Worm (Caenorhabditis elegans) whole organism, early embryonic: Measurements from ENCODE around the gene Y7A5A.24.

Source experiments
- B0310.2 ChIP-seq: sonication (generic microtip); optimal IDR thresholded peaks from 2 replicates; lab custom pipeline; 2016; ENCODE audit warnings: mild to moderate bottlenecking, missing genetic modification characterization, missing compliant biosample characterization
- F13C5.2 ChIP-seq: sonication (generic microtip); optimal IDR thresholded peaks from 2 replicates; lab custom pipeline; 2017; ENCODE audit warnings: mild to moderate bottlenecking, missing genetic modification characterization, inconsistent platforms, missing compliant biosample characterization
- aly-1 ChIP-seq: sonication (generic microtip); optimal IDR thresholded peaks from 2 replicates; lab custom pipeline; 2016; ENCODE audit warnings: missing genetic modification characterization, missing compliant biosample characterization
- ama-1 ChIP-seq: fragments of 150-350 bp; optimal IDR thresholded peaks from 2 replicates; lab custom pipeline; 2014
- ceh-13 ChIP-seq: fragments of 200-800 bp; sonication (Bioruptor generic); optimal IDR thresholded peaks from 2 replicates; lab custom pipeline; 2018; ENCODE audit warnings: mild to moderate bottlenecking, missing genetic modification characterization, missing compliant biosample characterization
- ceh-36 ChIP-seq: sonication (generic microtip); optimal IDR thresholded peaks from 2 replicates; lab custom pipeline; 2016; ENCODE audit warnings: missing genetic modification characterization, inconsistent platforms, missing compliant biosample characterization
- ets-7 ChIP-seq: sonication (generic microtip); optimal IDR thresholded peaks from 2 replicates; lab custom pipeline; 2016; ENCODE audit warnings: missing genotype, missing genetic modification characterization, missing compliant biosample characterization
- flt-1 ChIP-seq: fragments of 200-800 bp; sonication (Bioruptor generic); IDR thresholded peaks from 2 replicates; pipeline ENCODE4 v1.3.6; 2022; ENCODE audit warnings: missing genetic modification characterization, missing compliant biosample characterization
- hmbx-1 ChIP-seq: sonication (generic microtip); optimal IDR thresholded peaks from 2 replicates; lab custom pipeline; 2016; ENCODE audit warnings: mild to moderate bottlenecking, missing genetic modification characterization, missing compliant biosample characterization
- hmg-4 ChIP-seq: fragments of 200-800 bp; sonication (Bioruptor generic); optimal IDR thresholded peaks from 2 replicates; lab custom pipeline; 2018; ENCODE audit warnings: mild to moderate bottlenecking, missing genetic modification characterization, missing compliant biosample characterization
- hnd-1 ChIP-seq: sonication (generic microtip); optimal IDR thresholded peaks from 2 replicates; lab custom pipeline; 2016; ENCODE audit warnings: missing genetic modification characterization, missing compliant biosample characterization
- pes-1 ChIP-seq: fragments of 200-800 bp; sonication (Bioruptor generic); IDR thresholded peaks from 2 replicates; pipeline ENCODE4 v1.3.6; 2022; ENCODE audit warnings: missing genetic modification reagents, missing genetic modification characterization, missing compliant biosample characterization
- scrt-1 ChIP-seq: fragments of 200-800 bp; sonication (Bioruptor generic); IDR thresholded peaks from 2 replicates; pipeline ENCODE4 v1.3.6; 2022; ENCODE audit warnings: missing genetic modification characterization, missing compliant biosample characterization
- sea-1 ChIP-seq: fragments of 200-800 bp; sonication (Bioruptor generic); conservative IDR thresholded peaks from 2 replicates; pipeline ENCODE4 v1.3.6; 2022; ENCODE audit warnings: missing genetic modification characterization, missing compliant biosample characterization
- tbx-11 ChIP-seq: fragments of 200-800 bp; sonication (Bioruptor generic); IDR thresholded peaks from 2 replicates; pipeline ENCODE4 v1.3.6; 2022; ENCODE audit warnings: missing genetic modification characterization, missing compliant biosample characterization
- tbx-37 ChIP-seq: fragments of 200-800 bp; sonication (Bioruptor generic); conservative IDR thresholded peaks from 2 replicates; pipeline ENCODE4 v1.3.6; 2022; ENCODE audit warnings: missing genetic modification reagents, missing genetic modification characterization, missing compliant biosample characterization
- tra-4 ChIP-seq: sonication (generic microtip); optimal IDR thresholded peaks from 2 replicates; lab custom pipeline; 2017; ENCODE audit warnings: missing genetic modification characterization, missing compliant biosample characterization

Gene Y7A5A.24

ce11 chrX:15766861-15767260 is 15.1 kb downstream of the Y7A5A.24 start:
- TF ChIP-seq hmbx-1 (tag; lab: Kevin White, UChicago): no peak

- no peak for TF ChIP-seq B0310.2 (tag; lab: Kevin White, UChicago)
- no peak for TF ChIP-seq pes-1 (GFP tag; lab: Robert Waterston, UW)
- TF ChIP-seq ama-1 (lab: Kevin White, UChicago): no peak
- no peak for TF ChIP-seq aly-1 (tag; lab: Kevin White, UChicago)
- no peak for TF ChIP-seq ceh-13 (GFP tag; lab: Kevin White, UChicago)
Measured at ce11 chrX:15766147-15766546, 15.8 kb downstream of the Y7A5A.24 start, which contains the start of gene bus-17. TSS of gene bus-17 (minus strand) at chrX:15766354.

ce11 chrX:15759222-15759621 is 22.7 kb downstream of the Y7A5A.24 start:
- no peak for TF ChIP-seq tbx-11 (GFP tag; lab: Robert Waterston, UW)
- TF ChIP-seq aly-1 (tag; lab: Kevin White, UChicago): no peak
- TF ChIP-seq tbx-37 (GFP tag; lab: Robert Waterston, UW): no peak
- TF ChIP-seq scrt-1: no peak
- TF ChIP-seq sea-1 (GFP tag; lab: Robert Waterston, UW): no peak
- no peak for TF ChIP-seq pes-1 (GFP tag; lab: Robert Waterston, UW)

ce11 chrX:15757169-15757568 is 24.8 kb downstream of the Y7A5A.24 start, which contains the start of gene wrt-4:
TSS of gene wrt-4 (minus strand) at chrX:15757269.
- TF ChIP-seq hnd-1 (tag; lab: Kevin White, UChicago) (no peak), ets-7 (tag; lab: Kevin White, UChicago) (no peak), F13C5.2 (tag; lab: Kevin White, UChicago) (no peak), sea-1 (GFP tag; lab: Robert Waterston, UW) (no peak), flt-1 (GFP tag; lab: Robert Waterston, UW) (no peak), tra-4 (tag; lab: Kevin White, UChicago) (no peak), tbx-11 (GFP tag; lab: Robert Waterston, UW) (no peak), scrt-1 (no peak), pes-1 (GFP tag; lab: Robert Waterston, UW) (no peak), hmg-4 (GFP tag; lab: Kevin White, UChicago) (no peak), ceh-36 (tag; lab: Kevin White, UChicago) (no peak), ama-1 (lab: Kevin White, UChicago) (no peak), aly-1 (tag; lab: Kevin White, UChicago) (no peak), hmbx-1 (tag; lab: Kevin White, UChicago) (no peak), B0310.2 (tag; lab: Kevin White, UChicago) (no peak), ceh-13 (GFP tag; lab: Kevin White, UChicago) (no peak), tbx-37 (GFP tag; lab: Robert Waterston, UW) (no peak)

ce11 chrX:15751245-15751644 is 30.7 kb downstream of the Y7A5A.24 start:
- TF ChIP-seq ets-7 (tag; lab: Kevin White, UChicago) (no peak), ceh-36 (tag; lab: Kevin White, UChicago) (no peak), F13C5.2 (tag; lab: Kevin White, UChicago) (no peak)

ce11 chrX:15747814-15748213 is 34.1 kb downstream of the Y7A5A.24 start:
- TF ChIP-seq ceh-36 (tag; lab: Kevin White, UChicago) (no peak), sea-1 (GFP tag; lab: Robert Waterston, UW) (no peak), B0310.2 (tag; lab: Kevin White, UChicago) (no peak), hmg-4 (GFP tag; lab: Kevin White, UChicago) (no peak), F13C5.2 (tag; lab: Kevin White, UChicago) (no peak), flt-1 (GFP tag; lab: Robert Waterston, UW) (no peak), tra-4 (tag; lab: Kevin White, UChicago) (no peak), hmbx-1 (tag; lab: Kevin White, UChicago) (no peak), tbx-11 (GFP tag; lab: Robert Waterston, UW) (no peak), scrt-1 (no peak), ets-7 (tag; lab: Kevin White, UChicago) (no peak), ama-1 (lab: Kevin White, UChicago) (no peak), aly-1 (tag; lab: Kevin White, UChicago) (no peak), pes-1 (GFP tag; lab: Robert Waterston, UW) (no peak), hnd-1 (tag; lab: Kevin White, UChicago) (no peak), tbx-37 (GFP tag; lab: Robert Waterston, UW) (no peak), ceh-13 (GFP tag; lab: Kevin White, UChicago) (no peak)

ce11 chrX:15746705-15747104 is 35.2 kb downstream of the Y7A5A.24 start, which contains the start of gene srxa-9:
TSS of gene srxa-9 (plus strand) at chrX:15747005.
- TF ChIP-seq F13C5.2 (tag; lab: Kevin White, UChicago): no peak
- TF ChIP-seq sea-1 (GFP tag; lab: Robert Waterston, UW): no peak

ce11 chrX:15742310-15742709 is 39.6 kb downstream of the Y7A5A.24 start, which contains the start of gene nhr-255:
TSS of gene nhr-255 (plus strand) at chrX:15742610.
- TF ChIP-seq ama-1 (lab: Kevin White, UChicago) (no peak), B0310.2 (tag; lab: Kevin White, UChicago) (no peak), tbx-11 (GFP tag; lab: Robert Waterston, UW) (no peak), hnd-1 (tag; lab: Kevin White, UChicago) (no peak), hmbx-1 (tag; lab: Kevin White, UChicago) (no peak), sea-1 (GFP tag; lab: Robert Waterston, UW) (no peak), pes-1 (GFP tag; lab: Robert Waterston, UW) (no peak), F13C5.2 (tag; lab: Kevin White, UChicago) (no peak), aly-1 (tag; lab: Kevin White, UChicago) (no peak), hmg-4 (GFP tag; lab: Kevin White, UChicago) (no peak), ceh-36 (tag; lab: Kevin White, UChicago) (no peak), tbx-37 (GFP tag; lab: Robert Waterston, UW) (no peak)
